Worm (Caenorhabditis elegans) whole organism, L4 larva: ENCODE measurements around the gene T19D2.13.

Source experiments
- nhr-11 ChIP-seq: fragments of 150-350 bp; optimal IDR thresholded peaks from 2 replicates; lab custom pipeline; 2014; ENCODE audit warnings: missing biosample characterization, missing genetic modification characterization
- nhr-28 ChIP-seq: fragments of 150-350 bp; optimal IDR thresholded peaks from 2 replicates; lab custom pipeline; 2014; ENCODE audit warnings: missing biosample characterization, missing genetic modification characterization
- pha-4 ChIP-seq, 2 experiments: fragments of 150-350 bp in 1 of 2; fragments of 200-800 bp in 1 of 2; sonication (Bioruptor generic) in 1 of 2; IDR thresholded peaks in 1 of 2; optimal IDR thresholded peaks in 1 of 2; 2 replicates each; pipeline versions ENCODE4 v1.3.6 to Lab custom; 2014 to 2022; ENCODE audit warnings: missing genetic modification characterization in 2 of 2, missing genetic modification reagents in 2 of 2, missing biosample characterization in 1 of 2, missing compliant biosample characterization in 1 of 2

DNA sequence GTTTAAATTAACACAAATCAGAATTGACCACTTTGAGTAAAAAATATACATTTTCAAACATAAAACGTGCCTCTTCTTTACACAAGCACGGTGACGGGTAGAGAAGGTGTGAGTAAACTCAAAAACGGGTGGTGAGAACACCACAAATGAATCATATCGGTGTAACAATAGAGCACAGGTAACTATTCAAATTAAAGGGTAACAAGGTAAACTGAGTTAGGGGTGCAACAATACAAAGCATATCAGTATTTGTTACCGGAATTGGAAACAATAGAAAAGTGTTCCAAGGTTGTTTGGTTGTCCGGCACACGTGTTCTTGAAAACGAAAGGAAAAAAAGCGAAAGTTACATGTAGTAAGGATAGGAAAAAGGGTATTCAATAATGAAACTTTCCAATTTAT, 40.2 kb upstream of the T19D2.13 start:
- no peak for TF ChIP-seq nhr-28
- no peak for TF ChIP-seq nhr-11 (tag; lab: Kevin White, UChicago)
- no peak for TF ChIP-seq pha-4 (GFP tag; IDR thresholded peaks at IDR 0.05; lab: Robert Waterston, UW)
- no peak for TF ChIP-seq pha-4 (tag; optimal IDR thresholded peaks at IDR 0.05; lab: Kevin White, UChicago)
